Fruit fly (Drosophila melanogaster) whole organism, embryonic: Measurements from ENCODE around the gene CG17377.

Experiments used
- Aef1 ChIP-seq: fragments of 200-800 bp; sonication (Bioruptor generic); IDR thresholded peaks from 3 replicates; pipeline ENCODE4 v1.3.6; 2022; ENCODE audit warnings: missing biosample characterization, missing genetic modification characterization
- CG10209 ChIP-seq: fragments of 200-800 bp; sonication (Bioruptor generic); optimal IDR thresholded peaks from 3 replicates; lab custom pipeline; 2017; ENCODE audit warnings: missing biosample characterization, mild to moderate bottlenecking, missing genetic modification characterization, missing genetic modification reagents
- CG1024 ChIP-seq: fragments of 200-800 bp; sonication (Bioruptor generic); IDR thresholded peaks from 2 replicates; pipeline ENCODE4 v1.3.6; 2022; ENCODE audit warnings: missing biosample characterization, missing genetic modification characterization
- CG10267 ChIP-seq: fragments of 200-800 bp; sonication (Bioruptor generic); optimal IDR thresholded peaks from 2 replicates; lab custom pipeline; 2018; ENCODE audit warnings: missing biosample characterization, mild to moderate bottlenecking, missing genetic modification characterization, moderate library complexity
- CG10274 ChIP-seq: fragments of 200-800 bp; sonication (Bioruptor generic); optimal IDR thresholded peaks from 3 replicates; lab custom pipeline; 2017; ENCODE audit warnings: missing biosample characterization, mild to moderate bottlenecking, missing genetic modification characterization
- CG10979 ChIP-seq: fragments of 200-800 bp; sonication (Bioruptor generic); optimal IDR thresholded peaks from 2 replicates; lab custom pipeline; 2018; ENCODE audit warnings: missing biosample characterization, mild to moderate bottlenecking, missing genetic modification characterization, moderate library complexity
- CG11696 ChIP-seq: fragments of 200-800 bp; sonication (Bioruptor generic); IDR thresholded peaks from 2 replicates; pipeline ENCODE4 v1.3.6; 2022; ENCODE audit warnings: missing biosample characterization, missing genetic modification characterization
- CG12391 ChIP-seq: fragments of 200-800 bp; sonication (Bioruptor generic); optimal IDR thresholded peaks from 3 replicates; lab custom pipeline; 2018; ENCODE audit warnings: missing biosample characterization, mild to moderate bottlenecking, missing genetic modification characterization, moderate library complexity
- CG12942 ChIP-seq: fragments of 200-800 bp; sonication (Bioruptor generic); optimal IDR thresholded peaks from 3 replicates; lab custom pipeline; 2016; ENCODE audit warnings: missing biosample characterization, missing genetic modification characterization
- CG13123 ChIP-seq: fragments of 200-800 bp; sonication (Bioruptor generic); optimal IDR thresholded peaks from 2 replicates; lab custom pipeline; 2016; ENCODE audit warnings: missing biosample characterization, missing genetic modification characterization
- CG13424 ChIP-seq: fragments of 200-800 bp; sonication (Bioruptor generic); optimal IDR thresholded peaks from 2 replicates; lab custom pipeline; 2019; ENCODE audit warnings: missing biosample characterization, mild to moderate bottlenecking, missing genetic modification characterization, moderate library complexity
- CG14014 ChIP-seq: fragments of 200-800 bp; sonication (Bioruptor generic); IDR thresholded peaks from 2 replicates; pipeline ENCODE4 v1.3.6; 2022; ENCODE audit warnings: missing biosample characterization, missing genetic modification characterization
- CG14710 ChIP-seq: fragments of 200-800 bp; sonication (Bioruptor generic); optimal IDR thresholded peaks from 3 replicates; lab custom pipeline; 2019; ENCODE audit warnings: missing biosample characterization, mild to moderate bottlenecking, missing genetic modification characterization, moderate library complexity
- CG1529 ChIP-seq: fragments of 200-800 bp; sonication (Bioruptor generic); optimal IDR thresholded peaks from 3 replicates; lab custom pipeline; 2018; ENCODE audit warnings: missing biosample characterization, missing genetic modification characterization
- CG15696 ChIP-seq: fragments of 200-800 bp; sonication (Bioruptor generic); optimal IDR thresholded peaks from 2 replicates; lab custom pipeline; 2019; ENCODE audit warnings: missing biosample characterization, mild to moderate bottlenecking, missing genetic modification characterization, moderate library complexity
- CG16779 ChIP-seq: fragments of 200-800 bp; sonication (Bioruptor generic); IDR thresholded peaks from 2 replicates; pipeline ENCODE4 v1.3.6; 2022; ENCODE audit warnings: missing biosample characterization, missing genetic modification characterization
- CG17612 ChIP-seq: fragments of 200-800 bp; sonication (Bioruptor generic); IDR thresholded peaks from 2 replicates; pipeline ENCODE4 v1.3.6; 2022; ENCODE audit warnings: missing biosample characterization, missing genetic modification characterization
- CG18619 ChIP-seq: fragments of 200-800 bp; sonication (Bioruptor generic); optimal IDR thresholded peaks from 3 replicates; lab custom pipeline; 2017; ENCODE audit warnings: missing biosample characterization, mild to moderate bottlenecking, missing genetic modification characterization
- CG2120 ChIP-seq: fragments of 200-800 bp; sonication (Bioruptor generic); optimal IDR thresholded peaks from 3 replicates; lab custom pipeline; 2016; ENCODE audit warnings: missing biosample characterization, missing genetic modification characterization
- CG31365 ChIP-seq: fragments of 200-800 bp; sonication (Bioruptor generic); optimal IDR thresholded peaks from 2 replicates; lab custom pipeline; 2018; ENCODE audit warnings: missing biosample characterization, mild to moderate bottlenecking, missing genetic modification characterization
- CG33213 ChIP-seq: fragments of 200-800 bp; sonication (Bioruptor generic); optimal IDR thresholded peaks from 3 replicates; lab custom pipeline; 2016; ENCODE audit warnings: missing biosample characterization, missing genetic modification characterization
- CG3838 ChIP-seq: fragments of 200-800 bp; sonication (Bioruptor generic); optimal IDR thresholded peaks from 3 replicates; lab custom pipeline; 2016; ENCODE audit warnings: missing biosample characterization, missing genetic modification characterization
- CG4854 ChIP-seq: fragments of 200-800 bp; sonication (Bioruptor generic); optimal IDR thresholded peaks from 2 replicates; lab custom pipeline; 2016; ENCODE audit warnings: missing biosample characterization, missing genetic modification characterization, inconsistent platforms
- CG7963 ChIP-seq: fragments of 200-800 bp; sonication (Bioruptor generic); IDR thresholded peaks from 3 replicates; pipeline ENCODE4 v1.3.6; 2022; ENCODE audit warnings: missing biosample characterization, missing genetic modification characterization; ENCODE audit not compliant: partially characterized antibody
- CTCF ChIP-seq: fragments of 200-800 bp; sonication (Bioruptor generic); optimal IDR thresholded peaks from 2 replicates; lab custom pipeline; 2017; ENCODE audit warnings: missing biosample characterization, mild to moderate bottlenecking, missing genetic modification characterization, moderate library complexity
- Doc3 ChIP-seq: fragments of 200-800 bp; sonication (Bioruptor generic); IDR thresholded peaks from 3 replicates; pipeline ENCODE4 v1.3.6; 2022; ENCODE audit warnings: missing biosample characterization, missing genetic modification characterization; ENCODE audit not compliant: partially characterized antibody
- E2f1 ChIP-seq: fragments of 200-800 bp; sonication (Bioruptor generic); IDR thresholded peaks from 2 replicates; pipeline ENCODE4 v1.3.6; 2022; ENCODE audit warnings: missing biosample characterization, missing genetic modification characterization
- E2f2 ChIP-seq: fragments of 200-800 bp; sonication (Bioruptor generic); IDR thresholded peaks from 2 replicates; pipeline ENCODE4 v1.3.6; 2022; ENCODE audit warnings: missing biosample characterization, missing genetic modification characterization
- Ets97D ChIP-seq: fragments of 200-800 bp; sonication (Bioruptor generic); optimal IDR thresholded peaks from 3 replicates; lab custom pipeline; 2016; ENCODE audit warnings: missing biosample characterization, missing genetic modification characterization
- Fer3 ChIP-seq: fragments of 200-800 bp; sonication (Bioruptor generic); optimal IDR thresholded peaks from 2 replicates; lab custom pipeline; 2018; ENCODE audit warnings: missing biosample characterization, mild to moderate bottlenecking, missing genetic modification characterization, moderate library complexity
- Hr3 ChIP-seq: fragments of 200-800 bp; sonication (Bioruptor generic); optimal IDR thresholded peaks from 3 replicates; lab custom pipeline; 2016; ENCODE audit warnings: missing biosample characterization, missing genetic modification characterization
- Max ChIP-seq: fragments of 200-800 bp; sonication (Bioruptor generic); optimal IDR thresholded peaks from 2 replicates; lab custom pipeline; 2016; ENCODE audit warnings: missing biosample characterization, mild to moderate bottlenecking, missing genetic modification characterization
- NC2β ChIP-seq: fragments of 200-800 bp; sonication (Bioruptor generic); optimal IDR thresholded peaks from 2 replicates; lab custom pipeline; 2016; ENCODE audit warnings: missing biosample characterization, missing genetic modification characterization
- Ravus ChIP-seq: fragments of 200-800 bp; sonication (Bioruptor generic); IDR thresholded peaks from 2 replicates; pipeline ENCODE4 v1.3.6; 2022; ENCODE audit warnings: missing biosample characterization, missing genetic modification characterization
- Scr ChIP-seq: fragments of 200-800 bp; sonication (Bioruptor generic); IDR thresholded peaks from 2 replicates; pipeline ENCODE4 v1.3.6; 2022; ENCODE audit warnings: missing biosample characterization, missing genetic modification characterization; ENCODE audit not compliant: partially characterized antibody
- Stat92E ChIP-seq, 3 experiments: fragments of >200 bp in 2 of 3; fragments of 200-800 bp in 1 of 3; sonication (Bioruptor generic) in 1 of 3; optimal IDR thresholded peaks; 2 replicates each; lab custom pipeline; 2017 to 2019; ENCODE audit warnings: missing biosample characterization in 3 of 3, missing genetic modification characterization in 3 of 3, mild to moderate bottlenecking in 1 of 3, moderate library complexity in 1 of 3
- bab2 ChIP-seq: fragments of 200-800 bp; sonication (Bioruptor generic); optimal IDR thresholded peaks from 2 replicates; lab custom pipeline; 2016; ENCODE audit warnings: missing biosample characterization, missing genetic modification characterization
- bigmax ChIP-seq: fragments of 200-800 bp; sonication (Bioruptor generic); optimal IDR thresholded peaks from 2 replicates; lab custom pipeline; 2018; ENCODE audit warnings: missing biosample characterization, mild to moderate bottlenecking, missing genetic modification characterization
- dmrt11E ChIP-seq: fragments of 200-800 bp; sonication (Bioruptor generic); optimal IDR thresholded peaks from 3 replicates; lab custom pipeline; 2018; ENCODE audit warnings: missing biosample characterization, mild to moderate bottlenecking, missing genetic modification characterization, moderate library complexity
- dmrt99B ChIP-seq: fragments of 200-800 bp; sonication (Bioruptor generic); optimal IDR thresholded peaks from 2 replicates; lab custom pipeline; 2018; ENCODE audit warnings: missing biosample characterization, mild to moderate bottlenecking, missing genetic modification characterization, moderate library complexity
- emc ChIP-seq: fragments of 200-800 bp; sonication (Bioruptor generic); optimal IDR thresholded peaks from 2 replicates; lab custom pipeline; 2016; ENCODE audit warnings: missing biosample characterization, missing genetic modification characterization
- eve ChIP-seq, 2 experiments: fragments of >200 bp; optimal IDR thresholded peaks; 2 replicates each; lab custom pipeline; 2017; ENCODE audit warnings: missing biosample characterization in 2 of 2, missing genetic modification characterization in 2 of 2
- jigr1 ChIP-seq: fragments of 200-800 bp; sonication (Bioruptor generic); IDR thresholded peaks from 3 replicates; pipeline ENCODE4 v1.3.6; 2022; ENCODE audit warnings: missing biosample characterization, missing genetic modification characterization
- lmd ChIP-seq: fragments of 200-800 bp; sonication (Bioruptor generic); IDR thresholded peaks from 2 replicates; pipeline ENCODE4 v1.3.6; 2022; ENCODE audit warnings: missing biosample characterization, missing genetic modification characterization
- mam ChIP-seq: fragments of 200-800 bp; sonication (Bioruptor generic); optimal IDR thresholded peaks from 3 replicates; lab custom pipeline; 2016; ENCODE audit warnings: missing biosample characterization, missing genetic modification characterization
- nerfin-2 ChIP-seq: fragments of 200-800 bp; sonication (Bioruptor generic); IDR thresholded peaks from 2 replicates; pipeline ENCODE4 v1.3.6; 2022; ENCODE audit warnings: missing biosample characterization, missing genetic modification characterization; ENCODE audit not compliant: partially characterized antibody
- pb ChIP-seq: fragments of 200-800 bp; sonication (Bioruptor generic); optimal IDR thresholded peaks from 3 replicates; lab custom pipeline; 2016; ENCODE audit warnings: missing biosample characterization, missing genetic modification characterization
- schlank ChIP-seq: fragments of 200-800 bp; sonication (Bioruptor generic); optimal IDR thresholded peaks from 2 replicates; lab custom pipeline; 2018; ENCODE audit warnings: missing biosample characterization, mild to moderate bottlenecking, missing genetic modification characterization
- trem ChIP-seq: fragments of 200-800 bp; optimal IDR thresholded peaks from 3 replicates; lab custom pipeline; 2019; ENCODE audit warnings: missing biosample characterization, mild to moderate bottlenecking, missing genetic modification characterization, moderate library complexity
- unpg ChIP-seq: fragments of 200-800 bp; sonication (Bioruptor generic); optimal IDR thresholded peaks from 3 replicates; lab custom pipeline; 2018; ENCODE audit warnings: missing biosample characterization, mild to moderate bottlenecking, missing genetic modification characterization, moderate library complexity

The CG17377 gene

dm6 chr2L:6797408-6797807 lies 5.2 kb downstream of the CG17377 start (continued):
- TF ChIP-seq eve (GFP tag; optimal IDR thresholded peaks at IDR 0.05; lab: Kevin White, UChicago) (peak in 1 of 2 experiments; percentile 51), CG17612 (GFP tag; lab: Robert Waterston, UW) (peak; percentile 30; the same call in 1 of the 2 replicates), E2f2 (GFP tag; lab: Robert Waterston, UW) (peak; percentile 96), jigr1 (no peak), CG31365 (tag; lab: Kevin White, UChicago) (peak; percentile 3), Stat92E (GFP tag; optimal IDR thresholded peaks at IDR 0.05; lab: Kevin White, UChicago) (peak in 1 of 3 experiments; percentile 47), CG10979 (tag; lab: Kevin White, UChicago) (peak; percentile 31), CTCF (GFP tag; lab: Kevin White, UChicago) (peak; percentile 99), Fer3 (tag; lab: Kevin White, UChicago) (peak; percentile 14), CG10209 (GFP tag; lab: Kevin White, UChicago) (peak; percentile 25), Max (peak; percentile 27), bab2 (GFP tag; lab: Kevin White, UChicago) (peak; percentile 30), mam (GFP tag; lab: Kevin White, UChicago) (peak; percentile 27), Ets97D (GFP tag; lab: Kevin White, UChicago) (peak; percentile 50), CG12391 (peak; percentile 30), lmd (GFP tag; lab: Robert Waterston, UW) (peak; percentile 49), CG1024 (GFP tag; lab: Robert Waterston, UW) (peak; percentile 42; the same call in 1 of the 2 replicates), CG10274 (no peak), CG3838 (GFP tag; lab: Kevin White, UChicago) (no peak), CG13424 (tag; lab: Kevin White, UChicago) (peak; percentile 29), dmrt99B (tag; lab: Kevin White, UChicago) (peak; percentile 4), NC2β (peak; percentile 47), CG1529 (no peak), CG7963 (no peak), CG33213 (GFP tag; lab: Kevin White, UChicago) (peak; percentile 77), CG14014 (GFP tag; lab: Robert Waterston, UW) (0 out of 2 replicates have a peak, but pooled peaks have one; percentile 21), E2f1 (0 out of 2 replicates have a peak, but pooled peaks have one; percentile 19), CG11696 (GFP tag; lab: Robert Waterston, UW) (no peak), CG15696 (peak; percentile 55), CG4854 (GFP tag; lab: Kevin White, UChicago) (peak; percentile 56), nerfin-2 (peak; percentile 12; the same call in 1 of the 2 replicates), CG10267 (tag; lab: Kevin White, UChicago) (peak; percentile 63), CG14710 (peak; percentile 56), emc (GFP tag; lab: Kevin White, UChicago) (no peak), Hr3 (GFP tag; lab: Kevin White, UChicago) (peak; percentile 34), CG12942 (no peak), trem (tag; lab: Kevin White, UChicago) (peak; percentile 66), CG18619 (peak; percentile 23), Ravus (GFP tag; lab: Robert Waterston, UW) (no peak), Doc3 (GFP tag; lab: Robert Waterston, UW) (0 out of 3 replicates have a peak, but pooled peaks have one; percentile 34), unpg (peak; percentile 9), Scr (GFP tag; lab: Robert Waterston, UW) (peak; percentile 41; the same call in 1 of the 2 replicates), dmrt11E (peak; percentile 25), pb (no peak), CG13123 (no peak), bigmax (GFP tag; lab: Kevin White, UChicago) (no peak), CG2120 (GFP tag; lab: Kevin White, UChicago) (peak; percentile 51), schlank (tag; lab: Kevin White, UChicago) (no peak), CG16779 (peak; percentile 40; the same call in 1 of the 2 replicates), Aef1 (GFP tag; lab: Robert Waterston, UW) (peak; percentile 22; the same call in 1 of the 3 replicates)
